Fruit fly (Drosophila melanogaster) S2 (cell line): ENCODE measurements around the gene CG2663.

ENCODE experiments used
- CG8478 ChIP-seq: fragments of >200 bp; optimal IDR thresholded peaks from 2 replicates; lab custom pipeline; 2018
- CTCF ChIP-seq, 2 experiments: fragments of >200 bp; optimal IDR thresholded peaks; 2 replicates each; lab custom pipeline; 2018

The CG2663 gene

dm6 chr3R:5389435-5389834 lies 14.5 kb downstream of the CG2663 start:
- TF ChIP-seq CG8478 (lab: Kevin White, UChicago) (no peak), CTCF (optimal IDR thresholded peaks at IDR 0.05; lab: Kevin White, UChicago) (no peak)

- TF ChIP-seq CTCF (optimal IDR thresholded peaks at IDR 0.05; lab: Kevin White, UChicago) (no peak), CG8478 (lab: Kevin White, UChicago) (no peak)
Observed at dm6 chr3R:5389034-5389433, 14.9 kb downstream of the CG2663 start.

DNA sequence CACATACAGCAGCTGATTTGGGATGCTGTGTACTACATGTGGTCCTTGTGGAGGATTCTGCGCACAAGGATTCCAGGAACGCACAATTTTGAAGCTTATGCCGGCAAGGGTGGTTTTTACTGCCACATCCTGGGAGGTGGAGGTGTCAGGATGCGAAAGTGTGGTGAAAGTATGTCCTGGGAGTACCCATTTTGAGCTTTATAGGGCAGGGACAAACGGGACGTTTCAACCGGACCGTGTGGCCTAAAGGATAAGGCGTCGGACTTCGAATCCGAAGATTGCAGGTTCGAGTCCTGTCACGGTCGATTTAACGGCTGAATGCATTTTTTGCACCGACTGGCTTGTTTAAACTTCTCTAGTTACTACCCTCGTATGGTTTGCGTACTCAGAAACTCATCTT lies 15.9 kb downstream of the CG2663 start:
- no peak for TF ChIP-seq CG8478 (lab: Kevin White, UChicago)
- TF ChIP-seq CTCF (optimal IDR thresholded peaks at IDR 0.05; lab: Kevin White, UChicago): no peak

DNA sequence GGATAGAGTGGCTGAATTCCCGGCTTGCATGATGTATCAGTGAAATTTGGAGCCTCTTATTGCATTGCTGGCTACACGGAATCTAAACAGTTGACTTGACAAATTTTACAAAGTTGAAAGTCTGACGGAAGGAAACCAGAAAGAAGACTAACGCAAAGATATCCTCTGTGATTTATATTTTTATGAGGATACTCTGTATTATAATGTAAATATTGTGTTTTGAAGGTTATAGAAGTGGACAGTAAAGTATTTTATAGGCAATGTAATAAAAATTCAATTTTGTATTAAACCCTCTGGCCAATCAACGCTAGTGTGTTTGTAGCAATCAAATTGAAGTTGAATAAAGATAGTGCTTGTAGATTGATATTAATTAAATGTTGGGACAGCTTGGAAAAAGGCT lies 16.4 kb downstream of the CG2663 start, which contains the start of gene CG14668:
CG14668 (minus strand) TSS at position 101 of the 400 bp plus-strand sequence.
- TF ChIP-seq CTCF (optimal IDR thresholded peaks at IDR 0.05; lab: Kevin White, UChicago): no peak
- TF ChIP-seq CG8478 (lab: Kevin White, UChicago): no peak

DNA sequence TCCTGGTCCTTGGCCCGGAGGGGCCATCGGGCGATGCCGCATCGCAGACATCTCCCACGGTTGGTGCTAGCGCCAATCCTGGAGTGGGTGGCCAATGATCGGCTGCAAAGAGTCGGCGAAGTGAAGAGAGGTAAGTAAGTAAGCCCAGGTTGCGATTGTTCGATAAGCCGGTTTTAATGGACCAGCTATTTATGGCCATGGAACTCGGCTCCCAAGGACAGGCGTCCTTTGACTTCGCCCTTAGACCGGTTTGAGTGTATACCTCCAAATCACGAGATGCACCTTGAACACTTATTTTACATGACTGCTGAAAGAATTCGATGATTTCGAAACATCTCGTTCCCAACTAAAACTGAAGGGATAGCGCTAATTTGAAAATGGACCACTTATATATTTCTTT lies 18.2 kb downstream of the CG2663 start:
- no peak for TF ChIP-seq CTCF (optimal IDR thresholded peaks at IDR 0.05; lab: Kevin White, UChicago)
- no peak for TF ChIP-seq CG8478 (lab: Kevin White, UChicago)

DNA sequence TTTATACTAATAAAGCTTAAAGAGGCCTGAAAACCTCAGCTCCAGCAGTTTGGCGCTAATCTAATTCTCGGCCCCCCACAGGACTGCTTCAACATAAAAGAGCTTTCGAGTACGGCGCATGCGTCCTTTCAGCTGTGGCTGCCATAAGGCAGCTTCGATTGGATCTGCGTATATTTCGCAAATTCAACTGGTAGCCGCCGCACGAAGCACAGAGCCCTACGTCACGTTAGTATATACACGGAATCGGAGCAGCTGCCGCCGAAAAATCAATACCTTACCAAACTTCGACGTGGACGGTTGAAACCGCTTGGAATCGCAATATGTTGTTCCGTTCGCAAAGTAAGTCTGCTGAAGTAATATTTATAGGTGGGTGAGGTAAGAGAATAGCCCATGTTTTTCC lies 27.3 kb downstream of the CG2663 start, which contains the start of gene 7B2:
7B2 (plus strand) TSS at position 169 of the 400 bp plus-strand sequence.
- no peak for TF ChIP-seq CTCF (optimal IDR thresholded peaks at IDR 0.05; lab: Kevin White, UChicago)
- TF ChIP-seq CG8478 (lab: Kevin White, UChicago): no peak

dm6 chr3R:5374720-5375119 lies 29.2 kb downstream of the CG2663 start, which contains the start of the genes hd and CG14667:
TSS of gene hd (minus strand) at chr3R:5374962.
TSS of gene CG14667 (plus strand) at chr3R:5375022.
- TF ChIP-seq CTCF (optimal IDR thresholded peaks at IDR 0.05; lab: Kevin White, UChicago) (no peak), CG8478 (lab: Kevin White, UChicago) (no peak)

DNA sequence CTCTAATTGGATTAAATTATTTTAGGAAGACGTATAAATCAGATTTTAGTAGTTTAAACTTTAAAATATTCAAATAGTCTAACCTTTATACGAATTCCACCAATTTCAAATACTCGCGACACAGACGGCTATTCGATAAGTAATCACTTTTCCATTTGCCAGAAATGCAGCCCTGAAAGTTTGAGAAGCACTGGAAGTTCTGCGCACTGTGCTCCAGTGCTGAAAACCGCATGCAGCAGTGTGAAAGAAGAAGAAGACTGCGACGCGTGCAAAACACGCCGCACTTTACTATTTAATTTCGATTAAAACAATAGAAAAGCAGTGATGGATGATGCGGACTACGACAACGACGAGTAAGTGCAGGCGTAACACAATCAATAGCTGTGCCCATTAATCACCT lies 32.4 kb downstream of the CG2663 start, which contains the start of gene Polr2F:
Polr2F (plus strand) TSS at position 233 of the 400 bp plus-strand sequence.
- TF ChIP-seq CG8478 (lab: Kevin White, UChicago) (no peak), CTCF (optimal IDR thresholded peaks at IDR 0.05; lab: Kevin White, UChicago) (peak in 1 of 2 experiments; percentile 48)

- TF ChIP-seq CTCF (optimal IDR thresholded peaks at IDR 0.05; lab: Kevin White, UChicago) (no peak), CG8478 (lab: Kevin White, UChicago) (no peak)
Observed at dm6 chr3R:5369490-5370001, 34.4 kb downstream of the CG2663 start, which contains the start of the genes CG31542 and CG34277. TSS of gene CG31542 (plus strand) at chr3R:5369540. TSS of gene CG34277 (plus strand) at chr3R:5369540.

dm6 chr3R:5368170-5368781 lies 35.7 kb downstream of the CG2663 start, which contains the start of gene Cerk:
TSS of gene Cerk (minus strand) at chr3R:5368306.
- TF ChIP-seq CG8478 (lab: Kevin White, UChicago): no peak
- peak; percentile 20 to 22 for TF ChIP-seq CTCF (optimal IDR thresholded peaks at IDR 0.05; lab: Kevin White, UChicago)

DNA sequence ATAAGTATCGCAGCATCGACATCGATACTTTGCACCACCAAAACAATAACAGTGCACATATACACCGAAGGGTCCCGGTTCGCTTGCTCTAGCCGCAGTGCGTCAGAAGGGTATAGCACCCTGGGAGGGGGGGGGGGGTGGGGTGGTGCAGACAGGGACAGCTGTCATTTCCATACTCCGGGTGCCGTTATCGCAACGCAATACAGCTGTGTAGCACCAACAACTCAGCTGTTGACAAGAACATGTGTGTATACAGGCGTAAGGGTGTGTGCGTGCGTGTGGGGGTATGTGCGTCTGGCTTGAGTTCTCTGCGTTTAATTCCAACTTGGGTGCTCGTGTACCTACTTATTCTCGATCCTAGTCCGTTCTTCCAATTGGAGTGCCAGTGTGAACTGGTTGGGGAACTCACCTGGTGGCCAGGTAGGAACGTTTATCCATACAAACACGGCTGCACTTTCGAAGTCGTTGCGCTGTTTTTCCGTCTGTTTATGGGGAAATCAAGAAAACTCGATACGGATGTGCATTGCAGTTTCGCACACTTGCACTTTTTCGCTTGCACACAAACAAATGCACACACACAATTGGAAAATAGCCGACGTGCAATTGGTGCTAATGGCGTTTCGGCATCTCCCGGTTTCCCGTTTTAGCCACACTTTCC lies 36.3 kb downstream of the CG2663 start:
- TF ChIP-seq CTCF (optimal IDR thresholded peaks at IDR 0.05; lab: Kevin White, UChicago) (no peak), CG8478 (lab: Kevin White, UChicago) (no peak)

DNA sequence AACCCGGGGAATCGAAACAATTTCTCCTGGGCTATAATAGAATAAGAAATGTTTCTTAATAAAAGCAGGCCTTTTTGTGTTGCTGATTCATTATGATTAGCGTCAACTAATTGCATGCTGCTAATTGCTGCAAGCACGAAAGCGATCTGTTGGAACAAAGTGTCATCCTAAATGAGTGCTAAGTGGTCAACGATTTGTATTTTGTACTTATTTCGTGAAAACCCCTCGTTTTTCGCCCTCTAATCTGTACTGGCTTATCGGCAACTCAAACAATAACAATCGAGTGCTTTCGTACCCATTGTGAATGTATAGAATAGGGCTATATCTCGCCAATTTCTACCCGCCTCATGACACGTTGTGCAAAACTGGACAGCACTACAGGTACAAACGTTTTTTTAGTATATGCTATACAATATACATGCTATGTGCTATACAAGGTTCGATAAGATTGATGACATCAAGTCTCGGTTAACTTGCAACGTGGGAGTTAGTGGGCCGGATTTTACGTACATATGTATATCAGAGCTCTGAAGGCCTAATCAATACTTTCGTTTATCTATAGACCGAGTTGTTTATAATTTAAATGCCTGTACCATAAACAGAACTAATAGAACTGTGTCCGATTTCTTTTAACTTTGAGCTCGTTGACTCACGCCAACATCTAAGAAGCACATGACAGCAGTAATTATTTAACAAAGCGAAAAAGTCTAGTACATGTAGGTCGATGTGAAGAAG lies 39.2 kb downstream of the CG2663 start:
- TF ChIP-seq CG8478 (lab: Kevin White, UChicago) (no peak), CTCF (optimal IDR thresholded peaks at IDR 0.05; lab: Kevin White, UChicago) (no peak)

DNA sequence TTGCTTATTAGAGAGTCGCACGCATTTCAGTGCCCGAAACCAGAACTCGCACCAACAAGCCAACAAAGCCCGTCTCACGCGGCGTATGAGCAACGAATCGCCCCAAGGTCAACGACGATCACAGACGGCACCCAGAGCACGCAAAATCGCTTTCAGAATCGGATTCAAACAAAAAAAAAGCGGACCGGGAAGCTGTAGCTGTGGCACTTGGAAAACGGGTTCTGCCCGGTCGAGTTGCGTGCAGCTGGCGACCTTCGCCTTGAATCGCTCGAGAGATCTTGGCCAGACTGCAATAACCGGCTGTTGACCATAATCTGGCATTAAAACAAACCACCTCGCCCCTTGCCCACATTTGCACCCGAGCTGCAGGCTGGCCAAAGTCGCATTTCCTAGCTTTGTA lies 40.5 kb downstream of the CG2663 start:
- TF ChIP-seq CG8478 (lab: Kevin White, UChicago): no peak
- TF ChIP-seq CTCF (optimal IDR thresholded peaks at IDR 0.05; lab: Kevin White, UChicago): no peak

- TF ChIP-seq CTCF (optimal IDR thresholded peaks at IDR 0.05; lab: Kevin White, UChicago): no peak
- no peak for TF ChIP-seq CG8478 (lab: Kevin White, UChicago)
Observed at dm6 chr3R:5361681-5362319, 42.1 kb downstream of the CG2663 start.
